Fruit fly (Drosophila melanogaster) whole organism, embryonic: ENCODE data around the gene CG1628.
A peak's percentile ranks its signal among the peaks of the same experiment; 100 is the strongest.

ENCODE experiments used
- Atf6 ChIP-seq: fragments of 200-800 bp; sonication (Bioruptor generic); IDR thresholded peaks from 2 replicates; pipeline ENCODE4 v1.3.6; 2022; ENCODE audit warnings: missing biosample characterization, missing genetic modification characterization
- B-H1 ChIP-seq: fragments of 200-800 bp; sonication (Bioruptor generic); IDR thresholded peaks from 3 replicates; pipeline ENCODE4 v1.3.6; 2022; ENCODE audit warnings: missing biosample characterization, missing genetic modification characterization
- C15 ChIP-seq: fragments of 200-800 bp; sonication (Bioruptor generic); IDR thresholded peaks from 3 replicates; pipeline ENCODE4 v1.3.6; 2022; ENCODE audit warnings: missing biosample characterization, missing genetic modification characterization
- CG10274 ChIP-seq: fragments of 200-800 bp; sonication (Bioruptor generic); optimal IDR thresholded peaks from 3 replicates; lab custom pipeline; 2017; ENCODE audit warnings: missing biosample characterization, mild to moderate bottlenecking, missing genetic modification characterization
- CG10366 ChIP-seq: fragments of 200-800 bp; sonication (Bioruptor generic); IDR thresholded peaks from 2 replicates; pipeline ENCODE4 v1.3.6; 2022; ENCODE audit warnings: missing biosample characterization, missing genetic modification characterization
- CG10543 ChIP-seq: fragments of 200-800 bp; sonication (Bioruptor generic); optimal IDR thresholded peaks from 3 replicates; lab custom pipeline; 2017; ENCODE audit warnings: missing biosample characterization, mild to moderate bottlenecking, missing genetic modification characterization, moderate library complexity
- CG11085 ChIP-seq: fragments of 200-800 bp; sonication (Bioruptor generic); IDR thresholded peaks from 2 replicates; pipeline ENCODE4 v1.3.6; 2022; ENCODE audit warnings: missing biosample characterization, missing genetic modification characterization
- CG11560 ChIP-seq: fragments of 200-800 bp; sonication (Bioruptor generic); IDR thresholded peaks from 3 replicates; pipeline ENCODE4 v1.3.6; 2022; ENCODE audit warnings: missing biosample characterization, missing genetic modification characterization
- CG11723 ChIP-seq: fragments of 200-800 bp; sonication (Bioruptor generic); optimal IDR thresholded peaks from 2 replicates; lab custom pipeline; 2017; ENCODE audit warnings: missing biosample characterization, mild to moderate bottlenecking, missing genetic modification characterization
- CG12104 ChIP-seq: fragments of 200-800 bp; sonication (Bioruptor generic); optimal IDR thresholded peaks from 3 replicates; lab custom pipeline; 2016; ENCODE audit warnings: missing biosample characterization, missing genetic modification characterization
- CG18262 ChIP-seq: fragments of 200-800 bp; optimal IDR thresholded peaks from 3 replicates; lab custom pipeline; 2019; ENCODE audit warnings: missing biosample characterization, mild to moderate bottlenecking, missing genetic modification characterization, moderate library complexity
- CG18476 ChIP-seq: fragments of 200-800 bp; sonication (Bioruptor generic); optimal IDR thresholded peaks from 2 replicates; lab custom pipeline; 2016; ENCODE audit warnings: missing biosample characterization, mild to moderate bottlenecking, missing genetic modification characterization
- CG2199 ChIP-seq: fragments of 200-800 bp; sonication (Bioruptor generic); IDR thresholded peaks from 3 replicates; pipeline ENCODE4 v1.3.6; 2022; ENCODE audit warnings: missing biosample characterization, missing genetic modification characterization
- CG2875 ChIP-seq: fragments of 200-800 bp; sonication (Bioruptor generic); optimal IDR thresholded peaks from 2 replicates; lab custom pipeline; 2017; ENCODE audit warnings: missing biosample characterization, mild to moderate bottlenecking, missing genetic modification characterization, missing genetic modification reagents
- CG3163 ChIP-seq: fragments of 200-800 bp; sonication (Bioruptor generic); optimal IDR thresholded peaks from 3 replicates; lab custom pipeline; 2016; ENCODE audit warnings: missing biosample characterization, missing genetic modification characterization
- CG32767 ChIP-seq: fragments of 200-800 bp; sonication (Bioruptor generic); IDR thresholded peaks from 2 replicates; pipeline ENCODE4 v1.3.6; 2022; ENCODE audit warnings: missing biosample characterization, missing genetic modification characterization
- CG4424 ChIP-seq: fragments of 200-800 bp; sonication (Bioruptor generic); optimal IDR thresholded peaks from 3 replicates; lab custom pipeline; 2016; ENCODE audit warnings: missing biosample characterization, missing genetic modification characterization
- CG4617 ChIP-seq: fragments of 200-800 bp; sonication (Bioruptor generic); optimal IDR thresholded peaks from 3 replicates; lab custom pipeline; 2016; ENCODE audit warnings: missing biosample characterization, missing genetic modification characterization, borderline replicate concordance
- CG4854 ChIP-seq: fragments of 200-800 bp; sonication (Bioruptor generic); optimal IDR thresholded peaks from 2 replicates; lab custom pipeline; 2016; ENCODE audit warnings: missing biosample characterization, missing genetic modification characterization, inconsistent platforms
- CG7556 ChIP-seq: fragments of 200-800 bp; sonication (Bioruptor generic); optimal IDR thresholded peaks from 2 replicates; lab custom pipeline; 2017; ENCODE audit warnings: missing biosample characterization, mild to moderate bottlenecking, missing genetic modification characterization
- CG8359 ChIP-seq: fragments of 200-800 bp; sonication (Bioruptor generic); optimal IDR thresholded peaks from 2 replicates; lab custom pipeline; 2017; ENCODE audit warnings: missing biosample characterization, mild to moderate bottlenecking, missing genetic modification characterization, borderline replicate concordance
- CG9437 ChIP-seq: fragments of 200-800 bp; sonication (Bioruptor generic); optimal IDR thresholded peaks from 2 replicates; lab custom pipeline; 2018; ENCODE audit warnings: missing biosample characterization, mild to moderate bottlenecking, missing genetic modification characterization
- CkIIα-i1 ChIP-seq: fragments of 200-800 bp; sonication (Bioruptor generic); IDR thresholded peaks from 2 replicates; pipeline ENCODE4 v1.3.6; 2022; ENCODE audit warnings: missing biosample characterization, missing genetic modification characterization
- D19A ChIP-seq: fragments of 200-800 bp; optimal IDR thresholded peaks from 3 replicates; lab custom pipeline; 2019; ENCODE audit warnings: missing biosample characterization, mild to moderate bottlenecking, missing genetic modification characterization, moderate library complexity
- Dek ChIP-seq: fragments of 200-800 bp; sonication (Bioruptor generic); optimal IDR thresholded peaks from 3 replicates; lab custom pipeline; 2019; ENCODE audit warnings: missing biosample characterization, mild to moderate bottlenecking, missing genetic modification characterization, moderate library complexity
- Doc3 ChIP-seq: fragments of 200-800 bp; sonication (Bioruptor generic); IDR thresholded peaks from 3 replicates; pipeline ENCODE4 v1.3.6; 2022; ENCODE audit warnings: missing biosample characterization, missing genetic modification characterization; ENCODE audit not compliant: partially characterized antibody
- Gug ChIP-seq: fragments of 200-800 bp; sonication (Bioruptor generic); IDR thresholded peaks from 4 replicates; pipeline ENCODE4 v1.3.6; 2022; ENCODE audit warnings: missing biosample characterization, missing genetic modification characterization
- H2.0 ChIP-seq: fragments of 200-800 bp; sonication (Bioruptor generic); IDR thresholded peaks from 2 replicates; pipeline ENCODE4 v1.3.6; 2022; ENCODE audit warnings: missing biosample characterization, missing genetic modification characterization
- HLH54F ChIP-seq: fragments of 200-800 bp; sonication (Bioruptor generic); optimal IDR thresholded peaks from 3 replicates; lab custom pipeline; 2016; ENCODE audit warnings: missing biosample characterization, missing genetic modification characterization
- HLHmδ ChIP-seq: fragments of 200-800 bp; sonication (Bioruptor generic); optimal IDR thresholded peaks from 2 replicates; lab custom pipeline; 2018; ENCODE audit warnings: missing biosample characterization, mild to moderate bottlenecking, missing genetic modification characterization, moderate library complexity
- Hand ChIP-seq: fragments of 200-800 bp; sonication (Bioruptor generic); optimal IDR thresholded peaks from 2 replicates; lab custom pipeline; 2017; ENCODE audit warnings: mild to moderate bottlenecking, missing biosample characterization, missing genetic modification reagents, missing genetic modification characterization
- Hey ChIP-seq: fragments of 200-800 bp; sonication (Bioruptor generic); optimal IDR thresholded peaks from 3 replicates; lab custom pipeline; 2018; ENCODE audit warnings: missing biosample characterization, mild to moderate bottlenecking, missing genetic modification characterization
- Hr51 ChIP-seq, 2 experiments: fragments of 200-800 bp; sonication (Bioruptor generic); optimal IDR thresholded peaks; 2 replicates in 1 of 2; 3 replicates in 1 of 2; lab custom pipeline; 2016 to 2018; ENCODE audit warnings: missing biosample characterization in 2 of 2, missing genetic modification characterization in 2 of 2, mild to moderate bottlenecking in 1 of 2, moderate library complexity in 1 of 2
- Hsf ChIP-seq: fragments of 200-800 bp; sonication (Bioruptor generic); optimal IDR thresholded peaks from 3 replicates; lab custom pipeline; 2016; ENCODE audit warnings: missing biosample characterization, missing genetic modification characterization
- Med ChIP-seq: fragments of 200-800 bp; sonication (Bioruptor generic); peaks from one replicate; lab custom pipeline; 2016; ENCODE audit warnings: missing biosample characterization, missing genetic modification characterization, mild to moderate bottlenecking, inconsistent platforms, moderate library complexity
- NfI ChIP-seq: fragments of 200-800 bp; sonication (Bioruptor generic); optimal IDR thresholded peaks from 3 replicates; lab custom pipeline; 2018; ENCODE audit warnings: missing biosample characterization, mild to moderate bottlenecking, missing genetic modification characterization, moderate library complexity
- cad ChIP-seq: fragments of >200 bp; optimal IDR thresholded peaks from 2 replicates; lab custom pipeline; 2017; ENCODE audit warnings: missing biosample characterization, missing genetic modification characterization
- cg ChIP-seq: fragments of 200-800 bp; sonication (Bioruptor generic); optimal IDR thresholded peaks from 3 replicates; lab custom pipeline; 2019; ENCODE audit warnings: missing biosample characterization, mild to moderate bottlenecking, missing genetic modification characterization, moderate library complexity
- chif ChIP-seq, 2 experiments: fragments of 200-800 bp; sonication (Bioruptor generic); optimal IDR thresholded peaks; 3 replicates each; lab custom pipeline; 2016; ENCODE audit warnings: missing biosample characterization in 2 of 2, missing genetic modification characterization in 2 of 2
- fd102C ChIP-seq: fragments of 200-800 bp; sonication (Bioruptor generic); optimal IDR thresholded peaks from 2 replicates; lab custom pipeline; 2018; ENCODE audit warnings: missing biosample characterization, mild to moderate bottlenecking, missing genetic modification characterization, moderate library complexity
- ftz-f1 ChIP-seq: fragments of 200-800 bp; sonication (Bioruptor generic); optimal IDR thresholded peaks from 2 replicates; lab custom pipeline; 2016; ENCODE audit warnings: missing biosample characterization, missing genetic modification characterization
- gcm ChIP-seq: fragments of 200-800 bp; sonication (Bioruptor generic); optimal IDR thresholded peaks from 2 replicates; lab custom pipeline; 2019; ENCODE audit warnings: missing biosample characterization, mild to moderate bottlenecking, missing genetic modification characterization, moderate library complexity
- ranshi ChIP-seq: fragments of 200-800 bp; sonication (Bioruptor generic); IDR thresholded peaks from 2 replicates; pipeline ENCODE4 v1.3.6; 2022; ENCODE audit warnings: missing biosample characterization, missing genetic modification characterization
- slou ChIP-seq: fragments of 200-800 bp; sonication (Bioruptor generic); optimal IDR thresholded peaks from 3 replicates; lab custom pipeline; 2016; ENCODE audit warnings: missing biosample characterization, missing genetic modification characterization
- sob ChIP-seq: fragments of 200-800 bp; sonication (Bioruptor generic); IDR thresholded peaks from 2 replicates; pipeline ENCODE4 v1.3.6; 2022; ENCODE audit warnings: missing biosample characterization, missing genetic modification characterization
- vnd ChIP-seq: fragments of 200-800 bp; sonication (Bioruptor generic); IDR thresholded peaks from 3 replicates; pipeline ENCODE4 v1.3.6; 2022; ENCODE audit warnings: missing biosample characterization, missing genetic modification characterization; ENCODE audit not compliant: partially characterized antibody
- z ChIP-seq: fragments of 200-800 bp; sonication (Bioruptor generic); IDR thresholded peaks from 3 replicates; pipeline ENCODE4 v1.3.6; 2022; ENCODE audit warnings: missing biosample characterization, missing genetic modification characterization
- zfh2 ChIP-seq: fragments of 200-800 bp; sonication (Bioruptor generic); optimal IDR thresholded peaks from 2 replicates; lab custom pipeline; 2016; ENCODE audit warnings: missing biosample characterization, missing genetic modification characterization

CG1628 gene

dm6 chrX:10620144-10621005 lies 17.9 kb upstream of the CG1628 start, which contains the start of gene CG43347:
Gene CG43347 (minus strand): TSS chrX:10620190.
- TF ChIP-seq CG32767 (GFP tag; lab: Robert Waterston, UW) (0 out of 2 replicates have a peak, but pooled peaks have one; percentile 20), CG11723 (GFP tag; lab: Kevin White, UChicago) (peak; percentile 45), CG8359 (GFP tag; lab: Kevin White, UChicago) (no peak), vnd (GFP tag; lab: Robert Waterston, UW) (no peak), ftz-f1 (GFP tag; lab: Kevin White, UChicago) (no peak), NfI (peak; percentile 77), CG11085 (GFP tag; lab: Robert Waterston, UW) (peak; percentile 31; the same call in 1 of the 2 replicates), CG12104 (GFP tag; lab: Kevin White, UChicago) (peak; percentile 32), Hsf (GFP tag; lab: Kevin White, UChicago) (peak; percentile 42), B-H1 (GFP tag; lab: Robert Waterston, UW) (no peak), fd102C (GFP tag; lab: Kevin White, UChicago) (no peak), CG11560 (tag; lab: Robert Waterston, UW) (peak; percentile 39; the same call in 1 of the 3 replicates), Doc3 (GFP tag; lab: Robert Waterston, UW) (no peak), chif (GFP tag; optimal IDR thresholded peaks at IDR 0.05; lab: Kevin White, UChicago) (peak in 1 of 2 experiments; percentile 17), zfh2 (GFP tag; lab: Kevin White, UChicago) (peak; percentile 22), C15 (GFP tag; lab: Robert Waterston, UW) (0 out of 3 replicates have a peak, but pooled peaks have one; percentile 20), z (GFP tag; lab: Robert Waterston, UW) (no peak), CG2875 (GFP tag; lab: Kevin White, UChicago) (peak; percentile 26), CG4424 (GFP tag; lab: Kevin White, UChicago) (peak; percentile 52), sob (GFP tag; lab: Robert Waterston, UW) (peak; percentile 50; the same call in 1 of the 2 replicates), Hand (GFP tag; lab: Kevin White, UChicago) (peak; percentile 80), HLH54F (GFP tag; lab: Kevin White, UChicago) (peak; percentile 31), ranshi (GFP tag; lab: Robert Waterston, UW) (peak; percentile 28; the same call in 1 of the 2 replicates), slou (peak; percentile 47), CG4617 (GFP tag; lab: Kevin White, UChicago) (no peak), Hey (tag; lab: Kevin White, UChicago) (no peak), CG3163 (no peak), Hr51 (GFP tag; optimal IDR thresholded peaks at IDR 0.05; lab: Kevin White, UChicago) (peak in 1 of 2 experiments; percentile 81), H2.0 (GFP tag; lab: Robert Waterston, UW) (peak; percentile 22; the same call in 1 of the 2 replicates), CG7556 (GFP tag; lab: Kevin White, UChicago) (peak; percentile 88), gcm (peak; percentile 55), CG4854 (peak; percentile 6), cad (GFP tag; lab: Kevin White, UChicago) (no peak), HLHmδ (GFP tag; lab: Kevin White, UChicago) (no peak), Atf6 (peak; percentile 61; the same call in 1 of the 2 replicates), CG18262 (peak; percentile 68), CG9437 (peak; percentile 40), D19A (peak; percentile 62), Med (GFP tag; lab: Kevin White, UChicago) (peak; percentile 82), CG10274 (peak; percentile 24), Dek (tag; lab: Kevin White, UChicago) (peak; percentile 75), Gug (no peak), cg (GFP tag; lab: Kevin White, UChicago) (peak; percentile 41), CG10543 (peak; percentile 78), CG18476 (GFP tag; lab: Kevin White, UChicago) (peak; percentile 55), CG10366 (GFP tag; lab: Robert Waterston, UW) (peak; percentile 45), CkIIα-i1 (GFP tag; lab: Robert Waterston, UW) (no peak), CG2199 (GFP tag; lab: Robert Waterston, UW) (no peak)
